Worm (Caenorhabditis elegans) whole organism, mixed stage, embryonic: ENCODE results near the gene sma-2.

Experiments used
- M03D4.4 ChIP-seq: sonication (generic microtip); optimal IDR thresholded peaks from 2 replicates; lab custom pipeline; 2017; ENCODE audit warnings: mild to moderate bottlenecking, missing genetic modification characterization, missing compliant biosample characterization
- bed-3 ChIP-seq: fragments of 200-800 bp; sonication (Bioruptor generic); optimal IDR thresholded peaks from 3 replicates; lab custom pipeline; 2018; ENCODE audit warnings: mild to moderate bottlenecking, missing genetic modification characterization, moderate library complexity, missing compliant biosample characterization
- blmp-1 ChIP-seq: fragments of 150-350 bp; optimal IDR thresholded peaks from 2 replicates; lab custom pipeline; 2014; ENCODE audit warnings: missing biosample characterization, missing genetic modification characterization
- ceh-43 ChIP-seq: fragments of 200-800 bp; sonication (Bioruptor generic); optimal IDR thresholded peaks from 2 replicates; lab custom pipeline; 2018; ENCODE audit warnings: mild to moderate bottlenecking, missing genetic modification characterization, moderate library complexity, missing compliant biosample characterization
- ces-1 ChIP-seq: fragments of 150-350 bp; optimal IDR thresholded peaks from 2 replicates; lab custom pipeline; 2014; ENCODE audit warnings: missing biosample characterization, missing genetic modification reagents, missing genetic modification characterization
- cnd-1 ChIP-seq: fragments of 200-800 bp; sonication (Bioruptor generic); optimal IDR thresholded peaks from 2 replicates; lab custom pipeline; 2018; ENCODE audit warnings: mild to moderate bottlenecking, missing genetic modification characterization, missing compliant biosample characterization
- drap-1 ChIP-seq: fragments of 200-800 bp; sonication (Bioruptor generic); optimal IDR thresholded peaks from 3 replicates; lab custom pipeline; 2018; ENCODE audit warnings: mild to moderate bottlenecking, missing genetic modification characterization, missing compliant biosample characterization
- elt-1 ChIP-seq: sonication (generic microtip); optimal IDR thresholded peaks from 2 replicates; lab custom pipeline; 2017; ENCODE audit warnings: missing genetic modification characterization, mild to moderate bottlenecking, missing compliant biosample characterization, antibody characterized with exemption, moderate library complexity, borderline replicate concordance; ENCODE audit not compliant: insufficient read depth
- elt-3 ChIP-seq: fragments of 150-350 bp; optimal IDR thresholded peaks from 2 replicates; lab custom pipeline; 2014; ENCODE audit warnings: missing biosample characterization, missing genetic modification characterization
- flh-1 ChIP-seq: fragments of 200-800 bp; sonication (Bioruptor generic); optimal IDR thresholded peaks from 2 replicates; lab custom pipeline; 2018; ENCODE audit warnings: mild to moderate bottlenecking, missing genetic modification characterization, moderate library complexity, missing compliant biosample characterization
- hlh-1 ChIP-seq: fragments of 150-350 bp; optimal IDR thresholded peaks from 2 replicates; lab custom pipeline; 2014; ENCODE audit warnings: missing biosample characterization, missing genetic modification reagents, missing genetic modification characterization
- lin-13 ChIP-seq: fragments of 150-350 bp; optimal IDR thresholded peaks from 2 replicates; lab custom pipeline; 2014; ENCODE audit warnings: missing biosample characterization, missing genetic modification characterization
- lin-32 ChIP-seq: fragments of 200-800 bp; sonication (Bioruptor generic); optimal IDR thresholded peaks from 2 replicates; lab custom pipeline; 2018; ENCODE audit warnings: mild to moderate bottlenecking, missing genetic modification characterization, missing compliant biosample characterization
- lsy-2 ChIP-seq: fragments of 150-350 bp; optimal IDR thresholded peaks from 2 replicates; lab custom pipeline; 2014; ENCODE audit warnings: missing biosample characterization, missing genetic modification characterization
- mab-5 ChIP-seq: fragments of 150-350 bp; optimal IDR thresholded peaks from 2 replicates; lab custom pipeline; 2014; ENCODE audit warnings: missing biosample characterization, missing genetic modification characterization
- mep-1 ChIP-seq: fragments of 150-350 bp; optimal IDR thresholded peaks from 2 replicates; lab custom pipeline; 2017; ENCODE audit warnings: missing biosample characterization, missing genetic modification reagents, missing genetic modification characterization, inconsistent platforms
- mls-2 ChIP-seq: sonication (generic microtip); optimal IDR thresholded peaks from 2 replicates; lab custom pipeline; 2016; ENCODE audit warnings: mild to moderate bottlenecking, missing genetic modification characterization, moderate library complexity, missing compliant biosample characterization
- nhr-12 ChIP-seq: fragments of 150-350 bp; optimal IDR thresholded peaks from 2 replicates; lab custom pipeline; 2014; ENCODE audit warnings: missing biosample characterization, missing genetic modification characterization
- nhr-2 ChIP-seq: fragments of 150-350 bp; optimal IDR thresholded peaks from 2 replicates; lab custom pipeline; 2014; ENCODE audit warnings: missing biosample characterization, missing genetic modification characterization
- nhr-237 ChIP-seq: fragments of 150-350 bp; optimal IDR thresholded peaks from 2 replicates; lab custom pipeline; 2014; ENCODE audit warnings: missing biosample characterization, missing genetic modification characterization
- nhr-28 ChIP-seq: fragments of 150-350 bp; optimal IDR thresholded peaks from 2 replicates; lab custom pipeline; 2014; ENCODE audit warnings: missing biosample characterization, missing genetic modification characterization
- nhr-76 ChIP-seq: sonication (generic microtip); optimal IDR thresholded peaks from 2 replicates; lab custom pipeline; 2017; ENCODE audit warnings: missing biosample characterization, missing genetic modification characterization
- pha-4 ChIP-seq: fragments of 150-350 bp; optimal IDR thresholded peaks from 2 replicates; lab custom pipeline; 2018; ENCODE audit warnings: missing biosample characterization, missing genetic modification reagents, missing genetic modification characterization
- sem-2 ChIP-seq: fragments of 200-800 bp; sonication (Bioruptor generic); optimal IDR thresholded peaks from 2 replicates; lab custom pipeline; 2018; ENCODE audit warnings: mild to moderate bottlenecking, missing genetic modification characterization, missing compliant biosample characterization
- sptf-1 ChIP-seq: sonication (generic microtip); optimal IDR thresholded peaks from 2 replicates; lab custom pipeline; 2017; ENCODE audit warnings: mild to moderate bottlenecking, missing genetic modification characterization, moderate library complexity, missing compliant biosample characterization
- tbx-8 ChIP-seq: fragments of 200-800 bp; sonication (Bioruptor generic); optimal IDR thresholded peaks from 2 replicates; lab custom pipeline; 2018; ENCODE audit warnings: mild to moderate bottlenecking, missing genetic modification characterization, moderate library complexity, missing compliant biosample characterization
- unc-120 ChIP-seq: sonication (generic microtip); optimal IDR thresholded peaks from 2 replicates; lab custom pipeline; 2017; ENCODE audit warnings: missing genetic modification characterization, missing compliant biosample characterization; ENCODE audit not compliant: poor library complexity, severe bottlenecking
- unc-39 ChIP-seq: fragments of 150-350 bp; optimal IDR thresholded peaks from 2 replicates; lab custom pipeline; 2014; ENCODE audit warnings: missing biosample characterization, missing genetic modification characterization
- unc-62 ChIP-seq: fragments of 150-350 bp; optimal IDR thresholded peaks from 2 replicates; lab custom pipeline; 2014; ENCODE audit warnings: missing biosample characterization, missing genetic modification reagents, missing genetic modification characterization
- zip-8 ChIP-seq: fragments of 150-350 bp; optimal IDR thresholded peaks from 2 replicates; lab custom pipeline; 2014; ENCODE audit warnings: missing biosample characterization, missing genetic modification characterization
- ztf-11 ChIP-seq: fragments of 150-350 bp; optimal IDR thresholded peaks from 2 replicates; lab custom pipeline; 2014; ENCODE audit warnings: missing biosample characterization, missing genetic modification characterization

Gene sma-2

ce11 chrIII:8749487-8749886 lies at the start of gene sma-2:
TSS of gene sma-2 (plus strand) at chrIII:8749680.
- TF ChIP-seq nhr-237 (tag; lab: Kevin White, UChicago) (peak; percentile 7), pha-4 (peak; percentile 50), mep-1 (tag; lab: Kevin White, UChicago) (no peak)

- TF ChIP-seq ceh-43 (GFP tag; lab: Kevin White, UChicago) (no peak), lsy-2 (tag; lab: Kevin White, UChicago) (peak; percentile 29), nhr-237 (tag; lab: Kevin White, UChicago) (peak; percentile 16), pha-4 (no peak), unc-120 (tag; lab: Kevin White, UChicago) (peak; percentile 67)
Observed at ce11 chrIII:8700289-8700957, 49.1 kb upstream of the sma-2 start, which contains the start of the genes sdz-1 and vps-33.1. TSS of gene sdz-1 (minus strand) at chrIII:8700339. TSS of gene vps-33.1 (plus strand) at chrIII:8700927.

DNA sequence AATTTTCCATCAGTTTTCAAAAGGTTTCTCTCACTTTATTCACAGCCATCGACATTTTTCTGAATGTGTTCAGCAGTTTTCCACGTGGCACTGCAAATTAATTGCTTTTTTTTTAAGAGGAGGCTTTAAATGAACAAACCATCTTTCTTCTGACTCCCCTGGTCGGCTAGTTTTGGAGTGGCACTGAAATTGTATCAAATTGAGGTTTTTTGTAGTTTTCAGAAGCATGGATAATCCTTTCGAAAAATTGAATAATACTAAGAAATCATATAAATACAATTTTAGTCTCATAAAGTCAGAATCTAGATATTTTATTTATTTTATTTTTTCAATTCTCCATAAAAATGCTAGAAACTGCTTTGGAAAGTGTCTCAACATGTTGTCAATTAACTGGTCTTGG lies 44.7 kb upstream of the sma-2 start, which contains the start of gene B0303.16:
Gene B0303.16, plus strand, starts transcription at position 301 of the 400 bp plus-strand sequence.
- TF ChIP-seq pha-4, result no peak
- TF ChIP-seq hlh-1 (tag; lab: Kevin White, UChicago), result no peak
- no peak for TF ChIP-seq lsy-2 (tag; lab: Kevin White, UChicago)
- no peak for TF ChIP-seq unc-62
- TF ChIP-seq elt-3 (tag; lab: Kevin White, UChicago), result no peak
- TF ChIP-seq nhr-28 (tag; lab: Kevin White, UChicago), result no peak
- no peak for TF ChIP-seq cnd-1 (tag; lab: Kevin White, UChicago)
- no peak for TF ChIP-seq elt-1 (tag; lab: Kevin White, UChicago)
- no peak for TF ChIP-seq mep-1 (tag; lab: Kevin White, UChicago)
- no peak for TF ChIP-seq unc-120 (tag; lab: Kevin White, UChicago)
- TF ChIP-seq lin-13, result no peak
- TF ChIP-seq zip-8 (tag; lab: Kevin White, UChicago), result no peak
- TF ChIP-seq flh-1 (GFP tag; lab: Kevin White, UChicago), result no peak
- no peak for TF ChIP-seq lin-32 (GFP tag; lab: Kevin White, UChicago)
- TF ChIP-seq mab-5 (tag; lab: Kevin White, UChicago), result no peak
- TF ChIP-seq, all 35 proteins: peak for 0

DNA sequence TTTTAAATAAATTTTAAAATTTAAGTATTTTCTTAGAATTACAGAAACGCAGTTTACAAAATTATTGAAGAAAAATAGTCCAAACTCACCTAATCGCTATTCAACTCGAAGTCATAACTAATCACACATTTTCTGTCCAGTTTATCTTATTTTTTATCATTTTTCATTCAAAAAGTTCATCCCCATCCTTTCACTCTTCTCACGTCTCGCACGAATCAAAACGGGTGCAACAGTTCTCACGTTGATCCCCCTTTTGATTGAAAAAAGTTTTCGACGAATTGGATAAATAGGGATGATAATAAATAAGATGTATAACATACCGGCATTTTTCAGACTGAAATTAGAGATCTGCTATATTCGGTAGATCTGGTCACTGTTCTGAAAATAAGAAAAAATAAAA lies 39.7 kb upstream of the sma-2 start:
- no peak for TF ChIP-seq bed-3 (GFP tag; lab: Kevin White, UChicago)
- no peak for TF ChIP-seq nhr-237 (tag; lab: Kevin White, UChicago)
- no peak for TF ChIP-seq sem-2
- TF ChIP-seq pha-4, result no peak
- no peak for TF ChIP-seq elt-1 (tag; lab: Kevin White, UChicago)
- TF ChIP-seq blmp-1 (tag; lab: Kevin White, UChicago), result no peak
- no peak for TF ChIP-seq lin-32 (GFP tag; lab: Kevin White, UChicago)
- no peak for TF ChIP-seq unc-120 (tag; lab: Kevin White, UChicago)
- TF ChIP-seq ces-1 (GFP tag; lab: Kevin White, UChicago), result no peak
- no peak for TF ChIP-seq ceh-43 (GFP tag; lab: Kevin White, UChicago)
- TF ChIP-seq lin-13, result no peak
- no peak for TF ChIP-seq mls-2 (tag; lab: Kevin White, UChicago)
- no peak for TF ChIP-seq nhr-28 (tag; lab: Kevin White, UChicago)
- TF ChIP-seq unc-39 (tag; lab: Kevin White, UChicago), result no peak
- TF ChIP-seq flh-1 (GFP tag; lab: Kevin White, UChicago), result no peak
- TF ChIP-seq nhr-76 (tag; lab: Kevin White, UChicago), result no peak
- TF ChIP-seq nhr-12, result no peak
- TF ChIP-seq sptf-1, result no peak
- TF ChIP-seq drap-1 (GFP tag; lab: Kevin White, UChicago), result no peak
- TF ChIP-seq, all 35 proteins: peak for 0

DNA sequence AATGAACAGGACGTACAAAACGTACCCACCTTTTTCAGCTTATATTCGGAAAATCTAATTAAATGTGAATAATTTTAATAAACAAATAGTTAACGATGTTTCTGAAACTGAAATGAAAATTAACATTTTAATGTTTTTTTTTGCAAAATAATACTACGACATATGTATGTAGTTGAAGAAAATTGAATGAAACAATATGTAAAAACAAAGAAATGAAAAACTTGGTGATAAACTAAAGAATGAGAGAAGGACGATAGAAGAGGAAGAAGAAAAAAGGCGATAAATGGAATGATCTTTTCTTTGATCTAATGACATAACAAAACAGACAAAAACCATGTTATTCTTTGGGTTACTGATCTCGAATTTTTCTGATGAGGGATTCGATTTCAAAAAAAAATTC lies 39.2 kb upstream of the sma-2 start, which contains the start of gene B0303.11:
Gene B0303.11, minus strand, starts transcription at position 101 of the 400 bp plus-strand sequence.
- TF ChIP-seq mep-1 (tag; lab: Kevin White, UChicago) (no peak), nhr-28 (tag; lab: Kevin White, UChicago) (no peak)

ce11 chrIII:8712968-8713367 lies 36.5 kb upstream of the sma-2 start:
- no peak for TF ChIP-seq sem-2
- TF ChIP-seq elt-1 (tag; lab: Kevin White, UChicago), result no peak
- no peak for TF ChIP-seq nhr-12
- no peak for TF ChIP-seq zip-8 (tag; lab: Kevin White, UChicago)
- TF ChIP-seq tbx-8 (GFP tag; lab: Kevin White, UChicago), result no peak
- TF ChIP-seq unc-62, result no peak
- no peak for TF ChIP-seq mab-5 (tag; lab: Kevin White, UChicago)
- no peak for TF ChIP-seq M03D4.4 (tag; lab: Kevin White, UChicago)
- no peak for TF ChIP-seq nhr-2 (tag; lab: Kevin White, UChicago)
- TF ChIP-seq nhr-76 (tag; lab: Kevin White, UChicago), result no peak
- no peak for TF ChIP-seq nhr-28 (tag; lab: Kevin White, UChicago)
- TF ChIP-seq ztf-11, result no peak
- no peak for TF ChIP-seq ces-1 (GFP tag; lab: Kevin White, UChicago)
